Worm (Caenorhabditis elegans) whole organism, mixed stage, embryonic: ENCODE results near the gene mep-1.

Experiments
- M03D4.4 ChIP-seq: sonication (generic microtip); optimal IDR thresholded peaks from 2 replicates; lab custom pipeline; 2017; ENCODE audit warnings: mild to moderate bottlenecking, missing genetic modification characterization, missing compliant biosample characterization
- bed-3 ChIP-seq: fragments of 200-800 bp; sonication (Bioruptor generic); optimal IDR thresholded peaks from 3 replicates; lab custom pipeline; 2018; ENCODE audit warnings: mild to moderate bottlenecking, missing genetic modification characterization, moderate library complexity, missing compliant biosample characterization
- blmp-1 ChIP-seq: fragments of 150-350 bp; optimal IDR thresholded peaks from 2 replicates; lab custom pipeline; 2014; ENCODE audit warnings: missing biosample characterization, missing genetic modification characterization
- ceh-43 ChIP-seq: fragments of 200-800 bp; sonication (Bioruptor generic); optimal IDR thresholded peaks from 2 replicates; lab custom pipeline; 2018; ENCODE audit warnings: mild to moderate bottlenecking, missing genetic modification characterization, moderate library complexity, missing compliant biosample characterization
- ceh-83 ChIP-seq: fragments of 200-800 bp; sonication (Bioruptor generic); optimal IDR thresholded peaks from 2 replicates; lab custom pipeline; 2018; ENCODE audit warnings: mild to moderate bottlenecking, missing genetic modification characterization, missing compliant biosample characterization
- ces-1 ChIP-seq: fragments of 150-350 bp; optimal IDR thresholded peaks from 2 replicates; lab custom pipeline; 2014; ENCODE audit warnings: missing biosample characterization, missing genetic modification reagents, missing genetic modification characterization
- cnd-1 ChIP-seq: fragments of 200-800 bp; sonication (Bioruptor generic); optimal IDR thresholded peaks from 2 replicates; lab custom pipeline; 2018; ENCODE audit warnings: mild to moderate bottlenecking, missing genetic modification characterization, missing compliant biosample characterization
- elt-1 ChIP-seq: sonication (generic microtip); optimal IDR thresholded peaks from 2 replicates; lab custom pipeline; 2017; ENCODE audit warnings: missing genetic modification characterization, mild to moderate bottlenecking, missing compliant biosample characterization, antibody characterized with exemption, moderate library complexity, borderline replicate concordance; ENCODE audit not compliant: insufficient read depth
- elt-3 ChIP-seq: fragments of 150-350 bp; optimal IDR thresholded peaks from 2 replicates; lab custom pipeline; 2014; ENCODE audit warnings: missing biosample characterization, missing genetic modification characterization
- flh-1 ChIP-seq: fragments of 200-800 bp; sonication (Bioruptor generic); optimal IDR thresholded peaks from 2 replicates; lab custom pipeline; 2018; ENCODE audit warnings: mild to moderate bottlenecking, missing genetic modification characterization, moderate library complexity, missing compliant biosample characterization
- ham-2 ChIP-seq: fragments of 200-800 bp; sonication (Bioruptor generic); optimal IDR thresholded peaks from 2 replicates; lab custom pipeline; 2018; ENCODE audit warnings: mild to moderate bottlenecking, missing genetic modification characterization, missing compliant biosample characterization
- hlh-1 ChIP-seq: fragments of 150-350 bp; optimal IDR thresholded peaks from 2 replicates; lab custom pipeline; 2014; ENCODE audit warnings: missing biosample characterization, missing genetic modification reagents, missing genetic modification characterization
- lin-13 ChIP-seq: fragments of 150-350 bp; optimal IDR thresholded peaks from 2 replicates; lab custom pipeline; 2014; ENCODE audit warnings: missing biosample characterization, missing genetic modification characterization
- lsy-2 ChIP-seq: fragments of 150-350 bp; optimal IDR thresholded peaks from 2 replicates; lab custom pipeline; 2014; ENCODE audit warnings: missing biosample characterization, missing genetic modification characterization
- mep-1 ChIP-seq: fragments of 150-350 bp; optimal IDR thresholded peaks from 2 replicates; lab custom pipeline; 2017; ENCODE audit warnings: missing biosample characterization, missing genetic modification reagents, missing genetic modification characterization, inconsistent platforms
- mls-2 ChIP-seq: sonication (generic microtip); optimal IDR thresholded peaks from 2 replicates; lab custom pipeline; 2016; ENCODE audit warnings: mild to moderate bottlenecking, missing genetic modification characterization, moderate library complexity, missing compliant biosample characterization
- nhr-12 ChIP-seq: fragments of 150-350 bp; optimal IDR thresholded peaks from 2 replicates; lab custom pipeline; 2014; ENCODE audit warnings: missing biosample characterization, missing genetic modification characterization
- nhr-2 ChIP-seq: fragments of 150-350 bp; optimal IDR thresholded peaks from 2 replicates; lab custom pipeline; 2014; ENCODE audit warnings: missing biosample characterization, missing genetic modification characterization
- nhr-237 ChIP-seq: fragments of 150-350 bp; optimal IDR thresholded peaks from 2 replicates; lab custom pipeline; 2014; ENCODE audit warnings: missing biosample characterization, missing genetic modification characterization
- nhr-28 ChIP-seq: fragments of 150-350 bp; optimal IDR thresholded peaks from 2 replicates; lab custom pipeline; 2014; ENCODE audit warnings: missing biosample characterization, missing genetic modification characterization
- pha-4 ChIP-seq: fragments of 150-350 bp; optimal IDR thresholded peaks from 2 replicates; lab custom pipeline; 2018; ENCODE audit warnings: missing biosample characterization, missing genetic modification reagents, missing genetic modification characterization
- sem-2 ChIP-seq: fragments of 200-800 bp; sonication (Bioruptor generic); optimal IDR thresholded peaks from 2 replicates; lab custom pipeline; 2018; ENCODE audit warnings: mild to moderate bottlenecking, missing genetic modification characterization, missing compliant biosample characterization
- sptf-1 ChIP-seq: sonication (generic microtip); optimal IDR thresholded peaks from 2 replicates; lab custom pipeline; 2017; ENCODE audit warnings: mild to moderate bottlenecking, missing genetic modification characterization, moderate library complexity, missing compliant biosample characterization
- tbx-8 ChIP-seq: fragments of 200-800 bp; sonication (Bioruptor generic); optimal IDR thresholded peaks from 2 replicates; lab custom pipeline; 2018; ENCODE audit warnings: mild to moderate bottlenecking, missing genetic modification characterization, moderate library complexity, missing compliant biosample characterization
- unc-120 ChIP-seq: sonication (generic microtip); optimal IDR thresholded peaks from 2 replicates; lab custom pipeline; 2017; ENCODE audit warnings: missing genetic modification characterization, missing compliant biosample characterization; ENCODE audit not compliant: poor library complexity, severe bottlenecking
- unc-39 ChIP-seq: fragments of 150-350 bp; optimal IDR thresholded peaks from 2 replicates; lab custom pipeline; 2014; ENCODE audit warnings: missing biosample characterization, missing genetic modification characterization
- unc-62 ChIP-seq: fragments of 150-350 bp; optimal IDR thresholded peaks from 2 replicates; lab custom pipeline; 2014; ENCODE audit warnings: missing biosample characterization, missing genetic modification reagents, missing genetic modification characterization
- zip-8 ChIP-seq: fragments of 150-350 bp; optimal IDR thresholded peaks from 2 replicates; lab custom pipeline; 2014; ENCODE audit warnings: missing biosample characterization, missing genetic modification characterization
- ztf-11 ChIP-seq: fragments of 150-350 bp; optimal IDR thresholded peaks from 2 replicates; lab custom pipeline; 2014; ENCODE audit warnings: missing biosample characterization, missing genetic modification characterization

The mep-1 gene

DNA sequence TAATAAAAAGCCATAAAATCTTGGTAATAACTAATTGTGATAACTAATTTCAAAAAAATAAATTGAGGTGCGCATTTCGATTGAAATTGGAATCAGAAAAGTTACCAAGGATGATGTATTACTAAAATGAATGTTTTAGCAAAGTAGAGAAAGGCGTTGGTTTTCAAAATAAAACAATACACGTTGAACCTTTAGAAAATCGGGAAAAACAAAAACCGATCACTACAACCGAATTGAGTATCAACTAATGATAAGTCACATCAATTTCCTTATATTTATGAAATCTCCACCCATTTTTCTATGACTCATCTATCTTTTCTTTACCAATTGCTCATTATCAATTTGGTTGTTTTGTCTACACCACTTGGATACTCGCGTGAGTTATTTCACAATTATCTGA lies 24.0 kb upstream of the mep-1 start, which contains the start of gene H21P03.10:
Gene H21P03.10 (plus strand): TSS at position 301 of the 400 bp plus-strand sequence.
- TF ChIP-seq M03D4.4 (tag; lab: Kevin White, UChicago) (no peak), ham-2 (GFP tag; lab: Kevin White, UChicago) (no peak), hlh-1 (no peak), bed-3 (GFP tag; lab: Kevin White, UChicago) (no peak), cnd-1 (no peak), elt-1 (tag; lab: Kevin White, UChicago) (no peak), ceh-43 (GFP tag; lab: Kevin White, UChicago) (no peak), lsy-2 (tag; lab: Kevin White, UChicago) (no peak), mls-2 (no peak), unc-39 (tag; lab: Kevin White, UChicago) (no peak), blmp-1 (tag; lab: Kevin White, UChicago) (no peak), pha-4 (tag; lab: Kevin White, UChicago) (no peak), flh-1 (GFP tag; lab: Kevin White, UChicago) (no peak), ztf-11 (tag; lab: Kevin White, UChicago) (no peak)

DNA sequence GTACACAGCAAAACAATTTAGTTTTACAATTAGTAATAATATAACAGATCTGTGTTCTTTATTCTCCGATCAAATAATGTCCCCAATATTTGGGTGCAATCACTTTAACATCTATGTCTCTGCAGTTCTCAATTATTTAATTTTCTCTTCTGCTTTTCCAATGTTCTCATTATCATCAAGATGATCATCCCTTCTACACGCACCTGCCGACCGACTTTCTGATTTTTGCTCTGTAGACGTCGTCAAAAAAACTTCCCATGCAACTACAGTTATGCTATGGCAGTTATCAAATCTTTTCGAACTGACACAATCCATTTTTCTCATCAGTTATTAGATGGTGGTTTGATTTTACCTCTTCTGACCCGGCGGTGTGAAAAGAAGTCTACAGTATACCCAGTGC lies 20.8 kb upstream of the mep-1 start:
- TF ChIP-seq ham-2 (GFP tag; lab: Kevin White, UChicago) = no peak
- no peak for TF ChIP-seq zip-8 (tag; lab: Kevin White, UChicago)
- TF ChIP-seq M03D4.4 (tag; lab: Kevin White, UChicago) = no peak
- no peak for TF ChIP-seq unc-120 (tag; lab: Kevin White, UChicago)
- no peak for TF ChIP-seq elt-3 (tag; lab: Kevin White, UChicago)
- no peak for TF ChIP-seq mep-1 (tag; lab: Kevin White, UChicago)
- TF ChIP-seq cnd-1 = no peak
- TF ChIP-seq ztf-11 (tag; lab: Kevin White, UChicago) = no peak
- TF ChIP-seq flh-1 (GFP tag; lab: Kevin White, UChicago) = no peak
- no peak for TF ChIP-seq tbx-8 (GFP tag; lab: Kevin White, UChicago)
- no peak for TF ChIP-seq bed-3 (GFP tag; lab: Kevin White, UChicago)
- TF ChIP-seq nhr-2 (tag; lab: Kevin White, UChicago) = no peak
- no peak for TF ChIP-seq sptf-1 (tag; lab: Kevin White, UChicago)
- no peak for TF ChIP-seq pha-4 (tag; lab: Kevin White, UChicago)
- no peak for TF ChIP-seq nhr-237
- TF ChIP-seq lin-13 (tag; lab: Kevin White, UChicago) = no peak
- TF ChIP-seq unc-39 (tag; lab: Kevin White, UChicago) = no peak
- no peak for TF ChIP-seq nhr-12 (tag; lab: Kevin White, UChicago)
- no peak for TF ChIP-seq ceh-83 (GFP tag; lab: Kevin White, UChicago)

DNA sequence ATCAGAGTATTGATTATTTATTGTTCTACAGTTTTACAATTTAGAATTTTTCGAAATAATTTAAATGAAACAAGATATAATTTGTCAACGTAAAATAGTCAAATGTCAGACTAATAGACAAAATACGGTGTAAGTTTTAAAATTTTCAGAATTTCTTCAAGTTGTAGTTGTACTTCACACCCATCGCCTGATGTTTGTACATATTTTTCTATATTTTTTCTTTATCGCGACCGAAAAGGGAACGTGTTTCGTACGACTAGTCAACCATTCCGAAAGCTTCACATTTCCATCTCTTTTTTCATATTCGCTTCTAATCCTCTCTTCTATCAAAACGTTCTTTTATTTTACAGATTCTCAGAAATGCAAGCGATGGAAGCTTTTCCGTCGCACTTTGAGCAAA lies 20.0 kb upstream of the mep-1 start, which contains the start of gene twk-25:
Gene twk-25 (plus strand): TSS at position 301 of the 400 bp plus-strand sequence.
- TF ChIP-seq sem-2 (GFP tag; lab: Kevin White, UChicago) (no peak), nhr-12 (tag; lab: Kevin White, UChicago) (no peak), elt-1 (tag; lab: Kevin White, UChicago) (no peak), zip-8 (tag; lab: Kevin White, UChicago) (no peak)

DNA sequence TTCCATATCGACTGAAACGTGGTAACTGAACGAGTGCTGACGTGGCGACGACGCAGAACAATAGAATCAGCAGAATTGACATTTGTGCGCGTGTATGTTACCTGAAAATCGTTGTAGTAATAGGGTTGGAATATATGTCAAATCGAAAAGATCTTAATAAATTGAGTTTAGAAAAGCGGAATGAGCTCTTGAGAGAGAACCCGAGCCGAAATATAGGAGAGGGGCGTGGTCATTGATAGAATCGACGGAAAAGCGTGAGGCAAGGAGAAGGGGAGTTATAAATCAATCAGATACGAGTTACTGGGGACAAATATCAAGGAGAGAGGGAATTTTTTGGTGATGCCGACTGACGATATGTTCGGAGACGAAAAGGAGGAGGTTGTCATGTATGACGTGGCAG lies 13.8 kb upstream of the mep-1 start, which contains the start of gene M04B2.6:
Gene M04B2.6 (minus strand): TSS at position 101 of the 400 bp plus-strand sequence.
- TF ChIP-seq sptf-1 (tag; lab: Kevin White, UChicago) = no peak
- no peak for TF ChIP-seq cnd-1
- TF ChIP-seq, all 35 proteins: peak for 0

DNA sequence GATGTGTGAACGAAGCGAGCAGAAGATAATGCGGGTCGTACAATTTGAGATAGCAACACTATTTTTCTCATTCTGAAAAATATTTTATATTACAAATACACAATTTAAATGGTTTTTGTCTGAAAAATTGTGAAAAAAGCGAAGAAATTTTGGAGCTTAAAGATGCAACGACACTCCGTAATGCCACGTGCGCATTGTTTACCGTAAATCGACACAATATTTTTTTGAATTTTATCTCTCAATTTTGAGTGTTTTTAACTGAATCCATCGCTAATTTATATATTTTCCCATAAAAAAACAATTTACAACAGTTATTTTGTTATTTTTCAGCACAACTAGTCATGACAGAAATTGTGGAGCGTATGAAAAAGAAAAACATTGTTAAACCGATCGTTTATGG lies 3.5 kb upstream of the mep-1 start, which contains the start of the genes M04B2.4 and gfl-1:
Gene M04B2.4 (minus strand): TSS at position 72 of the 400 bp plus-strand sequence.
Gene gfl-1 (plus strand): TSS at position 331 of the 400 bp plus-strand sequence.
- TF ChIP-seq blmp-1 (tag; lab: Kevin White, UChicago) (no peak), unc-39 (tag; lab: Kevin White, UChicago) (no peak), ham-2 (GFP tag; lab: Kevin White, UChicago) (no peak), unc-120 (tag; lab: Kevin White, UChicago) (no peak), elt-1 (tag; lab: Kevin White, UChicago) (no peak), nhr-237 (peak; percentile 10), nhr-2 (tag; lab: Kevin White, UChicago) (no peak), unc-62 (no peak), nhr-12 (tag; lab: Kevin White, UChicago) (no peak), nhr-28 (tag; lab: Kevin White, UChicago) (no peak), ces-1 (GFP tag; lab: Kevin White, UChicago) (peak; percentile 10), lsy-2 (tag; lab: Kevin White, UChicago) (no peak)
